Worm (Caenorhabditis elegans) whole organism, L4 larva: ENCODE measurements around the gene nsy-1.

Experiments
- lin-13 ChIP-seq: fragments of 150-350 bp; optimal IDR thresholded peaks from 2 replicates; lab custom pipeline; 2014; ENCODE audit warnings: missing biosample characterization, missing genetic modification reagents, missing genetic modification characterization
- pqm-1 ChIP-seq: sonication (generic microtip); optimal IDR thresholded peaks from 2 replicates; lab custom pipeline; 2017; ENCODE audit warnings: missing biosample characterization, missing genetic modification characterization

- TF ChIP-seq pqm-1 = peak; percentile 79
- TF ChIP-seq lin-13 (GFP tag; lab: Kevin White, UChicago) = no peak
Measured at ce11 chrII:5022381-5022855, at the start of gene nsy-1, which contains the start of gene F59A6.13.
